Worm (Caenorhabditis elegans) whole organism, L2 larva: Measurements from ENCODE around the gene F22E5.22.
"Not testable (repeated sequence)": the region's sequence is repeated elsewhere in the genome, so short reads cannot be mapped to it uniquely, and the experiment has no call there.

Source experiments
- C34F6.9 ChIP-seq: fragments of 150-350 bp; optimal IDR thresholded peaks from 2 replicates; lab custom pipeline; 2014; ENCODE audit warnings: missing biosample characterization, missing genetic modification characterization
- ZK546.5 ChIP-seq: sonication (generic microtip); optimal IDR thresholded peaks from 2 replicates; lab custom pipeline; 2017; ENCODE audit warnings: missing biosample characterization, missing genetic modification characterization
- ama-1 ChIP-seq: fragments of 150-350 bp; optimal IDR thresholded peaks from 2 replicates; lab custom pipeline; 2018; ENCODE audit warnings: inconsistent platforms
- crh-2 ChIP-seq: sonication (generic microtip); optimal IDR thresholded peaks from 2 replicates; lab custom pipeline; 2017; ENCODE audit warnings: missing biosample characterization, missing genetic modification characterization
- elt-1 ChIP-seq: fragments of 150-350 bp; optimal IDR thresholded peaks from 2 replicates; lab custom pipeline; 2014; ENCODE audit warnings: missing biosample characterization, missing genetic modification characterization
- lin-39 ChIP-seq: fragments of 150-350 bp; optimal IDR thresholded peaks from 2 replicates; lab custom pipeline; 2014; ENCODE audit warnings: missing biosample characterization, missing genetic modification reagents, missing genetic modification characterization
- nhr-11 ChIP-seq: fragments of 150-350 bp; optimal IDR thresholded peaks from 2 replicates; lab custom pipeline; 2014; ENCODE audit warnings: missing biosample characterization, missing genetic modification characterization
- nhr-12 ChIP-seq: fragments of 150-350 bp; optimal IDR thresholded peaks from 2 replicates; lab custom pipeline; 2014; ENCODE audit warnings: missing biosample characterization, missing genetic modification characterization
- ztf-4 ChIP-seq: fragments of 150-350 bp; optimal IDR thresholded peaks from 2 replicates; lab custom pipeline; 2014; ENCODE audit warnings: missing biosample characterization, missing genetic modification characterization

- TF ChIP-seq nhr-12; crh-2 (tag; lab: Kevin White, UChicago); ama-1 (lab: Kevin White, UChicago); lin-39 (tag; lab: Kevin White, UChicago); C34F6.9; nhr-11; ZK546.5 (tag; lab: Kevin White, UChicago); elt-1 (tag; lab: Kevin White, UChicago); ztf-4 (tag; lab: Kevin White, UChicago): not testable (repeated sequence)
Measured at ce11 chrII:2673534-2673933, 7.8 kb downstream of the F22E5.22 start, which contains the start of the genes F22E5.20 and F22E5.1.
